Fruit fly (Drosophila melanogaster): Measurements from ENCODE around the gene mRNA-cap.

The mRNA-cap gene

DNA sequence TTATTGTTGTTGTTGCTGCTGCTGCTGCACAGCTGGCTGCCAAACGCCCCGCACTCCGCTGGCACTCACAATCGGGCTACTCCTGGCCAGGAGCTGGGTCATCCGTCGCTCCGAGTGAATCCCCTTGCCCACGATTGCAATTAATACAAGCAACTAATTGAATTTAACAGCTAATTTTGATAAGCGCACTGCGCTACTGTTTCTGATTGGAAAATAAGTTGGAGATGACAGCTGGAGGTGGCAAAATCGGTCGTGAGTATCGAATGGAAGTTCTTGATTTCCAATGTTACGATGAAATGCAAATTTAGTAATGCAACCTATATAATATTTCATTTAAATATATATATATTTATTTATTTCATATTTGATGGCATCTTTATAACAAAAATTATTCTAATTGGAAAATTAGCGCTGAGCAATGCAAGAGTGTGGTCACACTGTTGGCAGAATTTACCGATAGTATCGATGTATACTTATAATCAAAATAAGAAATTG, 8.7 kb downstream of the mRNA-cap start, which contains the start of gene CG42271 (continued):
- TF ChIP-seq CG18476 (GFP tag; optimal IDR thresholded peaks at IDR 0.05): no peak
- TF ChIP-seq CG12391 (tag; optimal IDR thresholded peaks at IDR 0.05): peak; percentile 65
- no peak for TF ChIP-seq CG11560 (tag; IDR thresholded peaks at IDR 0.05)
- TF ChIP-seq jumu (GFP tag; optimal IDR thresholded peaks at IDR 0.05): no peak
- peak; percentile 87 for TF ChIP-seq mld (GFP tag; IDR thresholded peaks at IDR 0.05; ENCODE audit: partially characterized antibody)
- TF ChIP-seq CG13624 (GFP tag; optimal IDR thresholded peaks at IDR 0.05): no peak
- peak; percentile 63 for TF ChIP-seq sug (tag; optimal IDR thresholded peaks at IDR 0.05)
- TF ChIP-seq CG14710 (tag; optimal IDR thresholded peaks at IDR 0.05): peak; percentile 99
- no peak for TF ChIP-seq CG34376 (GFP tag; optimal IDR thresholded peaks at IDR 0.05)
- TF ChIP-seq fd96Cb (tag; optimal IDR thresholded peaks at IDR 0.05): peak; percentile 16
- peak in 1 of 2 experiments; percentile 4 for TF ChIP-seq dpn (GFP tag; optimal IDR thresholded peaks at IDR 0.05)
- TF ChIP-seq CG43689 (GFP tag; IDR thresholded peaks at IDR 0.05): no peak
- TF ChIP-seq CG10267 (tag; optimal IDR thresholded peaks at IDR 0.05): peak; percentile 56
- TF ChIP-seq crp (GFP tag; optimal IDR thresholded peaks at IDR 0.05): peak in 1 of 2 experiments; percentile 26
- TF ChIP-seq nerfin-1 (tag; optimal IDR thresholded peaks at IDR 0.05): peak; percentile 34
- no peak for TF ChIP-seq tap (tag; optimal IDR thresholded peaks at IDR 0.05)
- TF ChIP-seq CG8290 (GFP tag; optimal IDR thresholded peaks at IDR 0.05): peak; percentile 18
- TF ChIP-seq CG8290 (tag; optimal IDR thresholded peaks at IDR 0.05): no peak
- TF ChIP-seq Elba2 (GFP tag; optimal IDR thresholded peaks at IDR 0.05): no peak
- no peak for TF ChIP-seq Gsc (GFP tag; IDR thresholded peaks at IDR 0.05)
- TF ChIP-seq cato (GFP tag; optimal IDR thresholded peaks at IDR 0.05; ENCODE audit: borderline replicate concordance): no peak
- peak; percentile 50 for TF ChIP-seq CG4617 (GFP tag; optimal IDR thresholded peaks at IDR 0.05; ENCODE audit: borderline replicate concordance)
- TF ChIP-seq CG11695 (GFP tag; IDR thresholded peaks at IDR 0.05): no peak
- TF ChIP-seq CG17912 (GFP tag; optimal IDR thresholded peaks at IDR 0.05): no peak
- no peak for TF ChIP-seq CG2889 (GFP tag; IDR thresholded peaks at IDR 0.05)
- TF ChIP-seq Adf1 (GFP tag; IDR thresholded peaks at IDR 0.05): peak; percentile 25; the same call in 1 of the 2 replicates
- TF ChIP-seq D19B (GFP tag; optimal IDR thresholded peaks at IDR 0.05): no peak
- peak; percentile 12 for TF ChIP-seq CG1602 (GFP tag; optimal IDR thresholded peaks at IDR 0.05)
- TF ChIP-seq tll (GFP tag; optimal IDR thresholded peaks at IDR 0.05): no peak
- no peak for TF ChIP-seq CG1233 (GFP tag; optimal IDR thresholded peaks at IDR 0.05)
- no peak for TF ChIP-seq CG2202 (tag; optimal IDR thresholded peaks at IDR 0.05)
- no peak for TF ChIP-seq CG10321 (GFP tag; IDR thresholded peaks at IDR 0.05)
- no peak for TF ChIP-seq Hr78 (GFP tag; optimal IDR thresholded peaks at IDR 0.05)
- TF ChIP-seq Dp (GFP tag; optimal IDR thresholded peaks at IDR 0.05): peak; percentile 9
- peak; percentile 48 for TF ChIP-seq CG3847 (GFP tag; IDR thresholded peaks at IDR 0.05)
- TF ChIP-seq CG4424 (GFP tag; optimal IDR thresholded peaks at IDR 0.05): peak; percentile 28
- no peak for TF ChIP-seq da (GFP tag; optimal IDR thresholded peaks at IDR 0.05)
- TF ChIP-seq Taf1 (GFP tag; IDR thresholded peaks at IDR 0.05): no peak
- TF ChIP-seq lola (GFP tag; optimal IDR thresholded peaks at IDR 0.05): peak in 1 of 3 experiments; percentile 48
- TF ChIP-seq Side (GFP tag; optimal IDR thresholded peaks at IDR 0.05): no peak
- peak; percentile 96 for TF ChIP-seq unc-4 (GFP tag; IDR thresholded peaks at IDR 0.05; ENCODE audit: partially characterized antibody)
- peak; percentile 89 for TF ChIP-seq amos (GFP tag; IDR thresholded peaks at IDR 0.05; ENCODE audit: partially characterized antibody)
- TF ChIP-seq ara (GFP tag; IDR thresholded peaks at IDR 0.05): peak; percentile 33; the same call in 1 of the 2 replicates
- no peak for TF ChIP-seq CG32772 (GFP tag; IDR thresholded peaks at IDR 0.05)
- no peak for TF ChIP-seq ash1 (GFP tag; optimal IDR thresholded peaks at IDR 0.05)
- TF ChIP-seq dm (GFP tag; optimal IDR thresholded peaks at IDR 0.05): no peak
- no peak for TF ChIP-seq Hr39 (optimal IDR thresholded peaks at IDR 0.05)
- no peak for TF ChIP-seq abd-A (tag; optimal IDR thresholded peaks at IDR 0.05)
- peak; percentile 55 for TF ChIP-seq Sry-β (GFP tag; optimal IDR thresholded peaks at IDR 0.05)
- no peak for TF ChIP-seq CG5180 (GFP tag; optimal IDR thresholded peaks at IDR 0.05)
